Worm (Caenorhabditis elegans) whole organism, young adult: ENCODE measurements around the gene F15A4.10.

Experiments used
- B0336.3 ChIP-seq: fragments of 200-800 bp; sonication (Bioruptor generic); IDR thresholded peaks from 2 replicates; pipeline ENCODE4 v1.3.6; 2022; ENCODE audit warnings: missing genetic modification characterization, missing compliant biosample characterization
- F10E7.11 ChIP-seq: sonication (generic microtip); optimal IDR thresholded peaks from 2 replicates; lab custom pipeline; 2017; ENCODE audit warnings: mild to moderate bottlenecking, missing genetic modification characterization, moderate library complexity, missing compliant biosample characterization
- F23B12.7 ChIP-seq: sonication (generic microtip); optimal IDR thresholded peaks from 2 replicates; lab custom pipeline; 2017; ENCODE audit warnings: missing genetic modification characterization, mild to moderate bottlenecking, missing compliant biosample characterization, antibody characterized with exemption, moderate library complexity; ENCODE audit not compliant: insufficient read depth
- F37B4.10 ChIP-seq: fragments of 200-800 bp; sonication (Bioruptor generic); IDR thresholded peaks from 2 replicates; pipeline ENCODE4 v1.3.6; 2022; ENCODE audit warnings: missing genetic modification characterization, missing compliant biosample characterization
- F49E8.2 ChIP-seq: sonication (generic microtip); optimal IDR thresholded peaks from 3 replicates; lab custom pipeline; 2017; ENCODE audit warnings: missing genetic modification characterization, mild to moderate bottlenecking, missing compliant biosample characterization, antibody characterized with exemption, moderate library complexity; ENCODE audit not compliant: insufficient read depth
- F52B5.7 ChIP-seq: sonication (generic microtip); optimal IDR thresholded peaks from 2 replicates; lab custom pipeline; 2016; ENCODE audit warnings: mild to moderate bottlenecking, missing genetic modification characterization, missing compliant biosample characterization
- K11D2.4 ChIP-seq: fragments of 200-800 bp; sonication (Bioruptor generic); IDR thresholded peaks from 2 replicates; pipeline ENCODE4 v1.3.6; 2022; ENCODE audit warnings: missing genetic modification reagents, missing genetic modification characterization, missing compliant biosample characterization
- Y53F4B.3 ChIP-seq: fragments of 200-800 bp; sonication (Bioruptor generic); IDR thresholded peaks from 2 replicates; pipeline ENCODE4 v1.3.6; 2022; ENCODE audit warnings: missing genetic modification reagents, missing genetic modification characterization, missing compliant biosample characterization
- Y67H2A.10 ChIP-seq: fragments of 200-800 bp; sonication (Bioruptor generic); conservative IDR thresholded peaks from 2 replicates; pipeline ENCODE4 v1.3.6; 2022; ENCODE audit warnings: missing genetic modification reagents, missing genetic modification characterization, missing compliant biosample characterization
- Y79H2A.3 ChIP-seq: fragments of 200-800 bp; sonication (Bioruptor generic); conservative IDR thresholded peaks from 2 replicates; pipeline ENCODE4 v1.3.6; 2022; ENCODE audit warnings: missing genetic modification reagents, missing genetic modification characterization, missing compliant biosample characterization
- akir-1 ChIP-seq: fragments of 200-800 bp; sonication (Bioruptor generic); optimal IDR thresholded peaks from 2 replicates; lab custom pipeline; 2018; ENCODE audit warnings: mild to moderate bottlenecking, missing genetic modification characterization, moderate library complexity, missing compliant biosample characterization
- athp-1 ChIP-seq: sonication (generic microtip); optimal IDR thresholded peaks from 2 replicates; lab custom pipeline; 2017; ENCODE audit warnings: mild to moderate bottlenecking, missing genetic modification characterization, missing compliant biosample characterization
- bed-1 ChIP-seq: fragments of 200-800 bp; sonication (Bioruptor generic); IDR thresholded peaks from 2 replicates; pipeline ENCODE4 v1.3.6; 2022; ENCODE audit warnings: missing genetic modification reagents, missing genetic modification characterization, missing compliant biosample characterization
- bed-2 ChIP-seq: fragments of 200-800 bp; sonication (Bioruptor generic); IDR thresholded peaks from 2 replicates; pipeline ENCODE4 v1.3.6; 2022; ENCODE audit warnings: missing genetic modification reagents, missing genetic modification characterization, missing compliant biosample characterization
- ccch-3 ChIP-seq: fragments of 200-800 bp; sonication (Bioruptor generic); optimal IDR thresholded peaks from 2 replicates; lab custom pipeline; 2018; ENCODE audit warnings: mild to moderate bottlenecking, missing genetic modification characterization, missing compliant biosample characterization
- ceh-27 ChIP-seq: fragments of 200-800 bp; sonication (Bioruptor generic); optimal IDR thresholded peaks from 2 replicates; lab custom pipeline; 2018; ENCODE audit warnings: mild to moderate bottlenecking, missing genetic modification characterization, moderate library complexity, missing compliant biosample characterization
- dpff-1 ChIP-seq: sonication (generic microtip); optimal IDR thresholded peaks from 2 replicates; lab custom pipeline; 2017; ENCODE audit warnings: mild to moderate bottlenecking, missing genetic modification characterization, missing compliant biosample characterization
- egrh-3 ChIP-seq: fragments of 200-800 bp; sonication (Bioruptor generic); IDR thresholded peaks from 2 replicates; pipeline ENCODE4 v1.3.6; 2022; ENCODE audit warnings: missing genetic modification reagents, missing genetic modification characterization, missing compliant biosample characterization
- fkh-3 ChIP-seq: sonication (generic microtip); optimal IDR thresholded peaks from 2 replicates; lab custom pipeline; 2016; ENCODE audit warnings: mild to moderate bottlenecking, missing genetic modification characterization, missing compliant biosample characterization
- hmg-1.2 ChIP-seq: fragments of 200-800 bp; sonication (Bioruptor generic); IDR thresholded peaks from 2 replicates; pipeline ENCODE4 v1.3.6; 2022; ENCODE audit warnings: missing genetic modification reagents, missing genetic modification characterization, missing compliant biosample characterization
- hsf-1 ChIP-seq: fragments of 200-800 bp; sonication (Bioruptor generic); IDR thresholded peaks from 2 replicates; pipeline ENCODE4 v1.3.6; 2022; ENCODE audit warnings: missing genetic modification reagents, missing genetic modification characterization, missing compliant biosample characterization
- let-526 ChIP-seq: fragments of 200-800 bp; sonication (Bioruptor generic); IDR thresholded peaks from 2 replicates; pipeline ENCODE4 v1.3.6; 2022; ENCODE audit warnings: missing genetic modification reagents, missing genetic modification characterization, missing compliant biosample characterization
- lin-35 ChIP-seq, 3 experiments: fragments of 150-350 bp in 2 of 3; sonication (generic microtip) in 1 of 3; optimal IDR thresholded peaks; 2 replicates each; lab custom pipeline; 2014 to 2018; ENCODE audit warnings: missing biosample characterization in 3 of 3, missing genetic modification characterization in 3 of 3, missing genetic modification reagents in 3 of 3
- mes-4 ChIP-seq: sonication (generic microtip); optimal IDR thresholded peaks from 2 replicates; lab custom pipeline; 2016; ENCODE audit warnings: missing genotype, missing genetic modification characterization, missing compliant biosample characterization
- nhr-120 ChIP-seq: fragments of 200-800 bp; sonication (Bioruptor generic); IDR thresholded peaks from 2 replicates; pipeline ENCODE4 v1.3.6; 2022; ENCODE audit warnings: missing genetic modification characterization, missing compliant biosample characterization
- nhr-179 ChIP-seq: sonication (generic microtip); optimal IDR thresholded peaks from 2 replicates; lab custom pipeline; 2016; ENCODE audit warnings: mild to moderate bottlenecking, missing genetic modification characterization, missing compliant biosample characterization
- rcor-1 ChIP-seq: fragments of 200-800 bp; sonication (Bioruptor generic); IDR thresholded peaks from 2 replicates; pipeline ENCODE4 v1.3.6; 2022; ENCODE audit warnings: missing genetic modification reagents, missing genetic modification characterization, missing compliant biosample characterization
- rec-8 ChIP-seq, 2 experiments: sonication (generic microtip); optimal IDR thresholded peaks; 2 replicates each; lab custom pipeline; 2016; ENCODE audit warnings: mild to moderate bottlenecking in 2 of 2, missing genetic modification characterization in 2 of 2, missing genetic modification reagents in 2 of 2, missing genotype in 2 of 2, missing biosample characterization in 1 of 2, missing compliant biosample characterization in 1 of 2, moderate library complexity in 1 of 2
- sea-2 ChIP-seq: fragments of 200-800 bp; sonication (Bioruptor generic); IDR thresholded peaks from 2 replicates; pipeline ENCODE4 v1.3.6; 2022; ENCODE audit warnings: missing genetic modification characterization, missing compliant biosample characterization
- snpc-1.1 ChIP-seq: sonication (generic microtip); optimal IDR thresholded peaks from 2 replicates; lab custom pipeline; 2017; ENCODE audit warnings: missing genetic modification characterization, mild to moderate bottlenecking, missing compliant biosample characterization, antibody characterized with exemption, moderate library complexity, missing genotype, missing genetic modification reagents; ENCODE audit not compliant: insufficient read depth
- snpc-3.4 ChIP-seq: sonication (generic microtip); optimal IDR thresholded peaks from 2 replicates; lab custom pipeline; 2017; ENCODE audit warnings: missing genetic modification characterization, mild to moderate bottlenecking, missing compliant biosample characterization, antibody characterized with exemption, moderate library complexity, missing genotype, missing genetic modification reagents
- snpc-4 ChIP-seq, 5 experiments: fragments of 150-350 bp in 1 of 5; sonication (generic microtip) in 4 of 5; optimal IDR thresholded peaks; 2 replicates each; lab custom pipeline; 2014 to 2018; ENCODE audit warnings: missing genetic modification characterization in 5 of 5, missing biosample characterization in 3 of 5, antibody characterized with exemption in 2 of 5, mild to moderate bottlenecking in 2 of 5, missing compliant biosample characterization in 2 of 5, missing genotype in 2 of 5, moderate library complexity in 2 of 5, missing genetic modification reagents in 1 of 5
- sptf-2 ChIP-seq: fragments of 200-800 bp; sonication (Bioruptor generic); optimal IDR thresholded peaks from 2 replicates; lab custom pipeline; 2018; ENCODE audit warnings: mild to moderate bottlenecking, missing genetic modification characterization, missing compliant biosample characterization
- ztf-22 ChIP-seq: fragments of 200-800 bp; sonication (Bioruptor generic); optimal IDR thresholded peaks from 2 replicates; lab custom pipeline; 2018; ENCODE audit warnings: mild to moderate bottlenecking, missing genetic modification characterization, moderate library complexity, missing compliant biosample characterization
- ztf-26 ChIP-seq: sonication (generic microtip); optimal IDR thresholded peaks from 2 replicates; lab custom pipeline; 2017; ENCODE audit warnings: missing genetic modification characterization, missing compliant biosample characterization
- ztf-6 ChIP-seq: fragments of 200-800 bp; sonication (Bioruptor generic); IDR thresholded peaks from 2 replicates; pipeline ENCODE4 v1.3.6; 2022; ENCODE audit warnings: missing genetic modification reagents, missing genetic modification characterization, missing compliant biosample characterization

The F15A4.10 gene

DNA sequence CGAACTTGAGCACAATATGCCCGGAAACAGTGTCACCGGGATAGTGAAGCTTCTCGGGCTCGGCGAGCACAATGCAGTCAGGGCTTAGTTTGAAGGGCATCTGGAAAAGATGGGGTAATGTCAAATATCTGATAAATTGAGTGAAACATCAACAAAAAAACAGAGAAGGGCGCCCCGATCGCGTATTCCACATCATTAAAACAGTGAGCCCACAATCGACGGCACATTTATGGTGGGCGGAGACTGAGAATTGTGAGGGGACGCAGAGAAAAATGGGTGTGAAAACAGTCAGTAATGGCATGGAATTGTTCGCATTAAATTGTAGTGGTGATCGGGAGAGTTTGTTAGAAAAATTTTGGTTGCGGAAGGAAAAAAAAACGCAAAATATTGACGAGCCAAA is 4.1 kb downstream of the F15A4.10 start, which contains the start of gene arrd-9:
Gene arrd-9, minus strand, starts transcription at position 101 of the 400 bp plus-strand sequence.
- no peak for TF ChIP-seq ccch-3 (GFP tag; lab: Kevin White, UChicago)
- no peak for TF ChIP-seq F52B5.7
- TF ChIP-seq hsf-1 (GFP tag; lab: Robert Waterston, UW) = no peak
- TF ChIP-seq rec-8 (tag; optimal IDR thresholded peaks at IDR 0.05; lab: Kevin White, UChicago) = no peak
- no peak for TF ChIP-seq hmg-1.2
- no peak for TF ChIP-seq sea-2 (GFP tag; lab: Robert Waterston, UW)
- TF ChIP-seq ztf-6 (GFP tag; lab: Robert Waterston, UW) = no peak
- no peak for TF ChIP-seq F37B4.10
- no peak for TF ChIP-seq fkh-3
- no peak for TF ChIP-seq Y67H2A.10
- TF ChIP-seq athp-1 (tag; lab: Kevin White, UChicago) = no peak
- TF ChIP-seq nhr-179 (tag; lab: Kevin White, UChicago) = no peak
- no peak for TF ChIP-seq B0336.3 (GFP tag; lab: Robert Waterston, UW)
- no peak for TF ChIP-seq let-526 (GFP tag; lab: Robert Waterston, UW)

DNA sequence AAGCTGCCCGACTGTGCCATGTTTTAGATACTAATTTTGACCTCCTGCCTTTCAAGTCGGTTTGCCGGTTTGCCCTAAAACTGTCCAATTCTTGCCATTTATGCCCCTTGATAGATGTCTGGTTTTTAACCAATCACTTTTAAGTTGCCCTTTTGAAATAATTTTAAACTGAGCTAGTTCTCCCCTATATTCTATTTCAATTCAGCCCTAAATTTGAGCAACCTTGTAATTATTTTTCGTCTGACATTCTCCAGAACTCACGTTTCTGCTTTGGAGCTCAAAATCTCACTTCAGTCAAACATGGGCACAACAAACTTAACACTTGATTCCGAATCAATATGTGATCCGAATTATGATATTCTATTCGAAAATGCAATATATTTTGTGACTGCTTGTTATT is 11.6 kb downstream of the F15A4.10 start, which contains the start of gene srg-17:
Gene srg-17, plus strand, starts transcription at position 301 of the 400 bp plus-strand sequence.
- TF ChIP-seq akir-1 (GFP tag; lab: Kevin White, UChicago) (no peak), bed-1 (GFP tag; lab: Robert Waterston, UW) (no peak), ztf-22 (GFP tag; lab: Kevin White, UChicago) (no peak), K11D2.4 (GFP tag; lab: Robert Waterston, UW) (no peak), Y53F4B.3 (no peak), bed-2 (GFP tag; lab: Robert Waterston, UW) (no peak), F10E7.11 (tag; lab: Kevin White, UChicago) (no peak), nhr-120 (GFP tag; lab: Robert Waterston, UW) (no peak), ceh-27 (GFP tag; lab: Kevin White, UChicago) (no peak)

DNA sequence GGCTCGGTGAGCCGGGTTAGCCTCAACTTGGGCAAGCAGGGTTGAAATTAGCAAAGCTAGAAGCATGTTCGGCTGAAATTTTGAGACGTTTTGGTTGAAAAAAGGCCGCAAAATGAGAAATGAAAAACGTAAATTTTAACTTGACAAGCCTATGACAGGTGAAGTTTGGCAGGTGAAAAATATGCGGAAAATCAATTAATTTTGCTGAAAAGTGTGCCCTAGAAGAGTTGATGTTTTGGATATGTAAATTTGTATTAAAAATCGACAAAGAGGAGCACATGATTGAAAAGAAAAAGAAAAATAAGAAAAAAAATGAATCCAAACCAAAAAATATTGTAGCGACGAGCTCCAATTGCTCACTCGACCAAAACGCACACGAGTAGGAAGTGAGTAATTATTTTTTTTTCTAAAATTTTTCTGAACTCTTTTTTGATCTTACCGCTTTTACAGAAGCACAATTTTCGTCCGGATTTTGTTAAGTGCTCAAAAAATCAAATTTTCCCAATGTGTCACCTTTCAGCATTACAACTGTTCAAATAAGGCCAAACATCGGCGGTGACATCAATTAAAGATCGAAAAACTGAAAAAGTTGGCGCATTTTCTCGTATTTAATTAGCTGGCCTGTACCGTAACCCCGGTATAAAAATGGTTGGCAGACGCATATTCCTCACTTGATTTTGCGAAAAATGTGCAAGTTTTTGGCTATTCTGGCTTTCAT is 13.7 kb downstream of the F15A4.10 start, which contains the start of the genes F15A4.5 and phat-8:
Gene F15A4.5, minus strand, starts transcription at position 101 of the 718 bp plus-strand sequence.
Gene phat-8, plus strand, starts transcription at position 668 of the 718 bp plus-strand sequence.
- TF ChIP-seq Y79H2A.3 = no peak
- TF ChIP-seq, all 124 proteins: peak for 0

DNA sequence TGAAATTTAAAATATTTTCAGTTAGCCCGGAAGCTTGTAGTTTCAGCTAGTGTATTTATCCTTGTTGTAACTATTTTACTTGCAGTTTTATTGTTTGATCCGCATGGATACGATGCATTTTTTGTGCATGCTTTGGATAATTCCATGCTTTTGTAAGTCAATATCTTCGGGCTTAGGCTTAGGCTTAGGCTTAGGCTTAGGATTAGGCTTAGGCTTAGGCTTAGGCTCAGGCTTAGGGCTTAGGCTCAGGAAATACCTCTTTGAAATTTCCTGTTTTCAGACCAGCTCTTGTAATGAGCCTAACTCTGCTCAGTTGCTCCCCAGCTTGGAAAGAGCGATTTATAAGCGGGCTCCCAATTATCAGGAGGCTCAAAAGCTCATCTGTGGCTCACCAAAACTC is 17.9 kb downstream of the F15A4.10 start, which contains the start of gene srg-16:
Gene srg-16, plus strand, starts transcription at position 87 of the 400 bp plus-strand sequence.
- TF ChIP-seq ztf-26 (tag; lab: Kevin White, UChicago) = no peak
- no peak for TF ChIP-seq F49E8.2 (tag; lab: Kevin White, UChicago)
- TF ChIP-seq lin-35 (GFP tag; optimal IDR thresholded peaks at IDR 0.05; lab: Kevin White, UChicago) = no peak
- TF ChIP-seq rcor-1 (GFP tag; lab: Robert Waterston, UW) = no peak
- TF ChIP-seq mes-4 (tag; lab: Kevin White, UChicago) = no peak
- no peak for TF ChIP-seq sptf-2 (GFP tag; lab: Kevin White, UChicago)
- no peak for TF ChIP-seq dpff-1 (tag; lab: Kevin White, UChicago)

DNA sequence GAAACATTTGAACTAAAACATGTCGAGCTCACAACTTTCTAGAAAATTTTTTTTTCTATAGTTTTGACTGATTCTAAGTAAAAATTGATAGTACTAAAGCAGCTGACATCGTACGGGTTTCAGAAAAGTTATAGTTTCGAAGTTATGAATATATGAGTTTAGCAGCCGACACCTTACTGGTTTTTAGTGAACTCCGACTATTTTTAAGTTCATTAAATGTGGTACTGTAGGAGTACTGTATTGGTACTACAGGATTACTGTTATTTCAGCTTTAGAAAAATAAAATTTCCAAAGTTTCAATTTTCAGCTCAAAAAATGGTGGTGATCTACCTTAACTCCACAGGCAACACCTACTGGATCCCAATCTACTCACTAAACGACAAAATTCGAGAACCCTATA is 19.4 kb downstream of the F15A4.10 start, which contains the start of gene sre-37:
Gene sre-37, plus strand, starts transcription at position 301 of the 400 bp plus-strand sequence.
- no peak for TF ChIP-seq egrh-3
- TF ChIP-seq snpc-3.4 = no peak
- TF ChIP-seq F23B12.7 = no peak
- no peak for TF ChIP-seq athp-1 (tag; lab: Kevin White, UChicago)
- no peak for TF ChIP-seq snpc-4 (GFP tag; optimal IDR thresholded peaks at IDR 0.05; lab: Kevin White, UChicago)
- TF ChIP-seq snpc-4 (tag; optimal IDR thresholded peaks at IDR 0.05; lab: Kevin White, UChicago) = no peak
- TF ChIP-seq snpc-1.1 (tag; lab: Kevin White, UChicago) = no peak
